Worm (Caenorhabditis elegans) whole organism, L2 larva: ENCODE results near the gene F54F2.6.
A peak's percentile ranks its signal among the peaks of the same experiment; 100 is the strongest.

Experiments
- C34F6.9 ChIP-seq: fragments of 150-350 bp; optimal IDR thresholded peaks from 2 replicates; lab custom pipeline; 2014; ENCODE audit warnings: missing biosample characterization, missing genetic modification characterization
- F13H6.1 ChIP-seq: sonication (generic microtip); optimal IDR thresholded peaks from 2 replicates; lab custom pipeline; 2016; ENCODE audit warnings: missing genetic modification characterization, missing compliant biosample characterization
- R02D3.7 ChIP-seq: fragments of 150-350 bp; optimal IDR thresholded peaks from 2 replicates; lab custom pipeline; 2014; ENCODE audit warnings: missing biosample characterization, missing genetic modification characterization
- Y55F3AM.14 ChIP-seq: fragments of 200-800 bp; sonication (Bioruptor generic); optimal IDR thresholded peaks from 2 replicates; lab custom pipeline; 2018; ENCODE audit warnings: mild to moderate bottlenecking, missing genetic modification characterization, missing compliant biosample characterization
- ZK546.5 ChIP-seq: sonication (generic microtip); optimal IDR thresholded peaks from 2 replicates; lab custom pipeline; 2017; ENCODE audit warnings: missing biosample characterization, missing genetic modification characterization
- alr-1 ChIP-seq: fragments of 150-350 bp; optimal IDR thresholded peaks from 2 replicates; lab custom pipeline; 2014; ENCODE audit warnings: missing biosample characterization, missing genetic modification characterization
- aly-2 ChIP-seq: fragments of 150-350 bp; optimal IDR thresholded peaks from 2 replicates; lab custom pipeline; 2014; ENCODE audit warnings: missing biosample characterization, missing genetic modification characterization
- ama-1 ChIP-seq: fragments of 150-350 bp; optimal IDR thresholded peaks from 2 replicates; lab custom pipeline; 2018; ENCODE audit warnings: inconsistent platforms
- blmp-1 ChIP-seq: sonication (generic microtip); optimal IDR thresholded peaks from 2 replicates; lab custom pipeline; 2017; ENCODE audit warnings: missing genetic modification characterization, mild to moderate bottlenecking, missing compliant biosample characterization, antibody characterized with exemption, moderate library complexity; ENCODE audit not compliant: insufficient read depth
- ceh-16 ChIP-seq: fragments of 150-350 bp; optimal IDR thresholded peaks from 2 replicates; lab custom pipeline; 2014; ENCODE audit warnings: missing biosample characterization, missing genetic modification characterization
- ceh-82 ChIP-seq: fragments of 150-350 bp; optimal IDR thresholded peaks from 2 replicates; lab custom pipeline; 2014; ENCODE audit warnings: missing biosample characterization, missing genetic modification characterization
- crh-2 ChIP-seq: sonication (generic microtip); optimal IDR thresholded peaks from 2 replicates; lab custom pipeline; 2017; ENCODE audit warnings: missing biosample characterization, missing genetic modification characterization
- dmd-4 ChIP-seq: sonication (generic microtip); optimal IDR thresholded peaks from 2 replicates; lab custom pipeline; 2017; ENCODE audit warnings: missing biosample characterization, missing genetic modification characterization
- egl-27 ChIP-seq: sonication (generic microtip); optimal IDR thresholded peaks from 3 replicates; lab custom pipeline; 2017; ENCODE audit warnings: missing biosample characterization, missing genetic modification reagents, missing genetic modification characterization
- elt-1 ChIP-seq: fragments of 150-350 bp; optimal IDR thresholded peaks from 2 replicates; lab custom pipeline; 2014; ENCODE audit warnings: missing biosample characterization, missing genetic modification characterization
- elt-3 ChIP-seq: sonication (generic microtip); optimal IDR thresholded peaks from 2 replicates; lab custom pipeline; 2017; ENCODE audit warnings: missing biosample characterization, missing genetic modification characterization
- fos-1 ChIP-seq: fragments of 150-350 bp; optimal IDR thresholded peaks from 2 replicates; lab custom pipeline; 2014; ENCODE audit warnings: missing biosample characterization, missing genetic modification characterization
- gmeb-1 ChIP-seq: fragments of 150-350 bp; optimal IDR thresholded peaks from 2 replicates; lab custom pipeline; 2014; ENCODE audit warnings: missing biosample characterization, missing genetic modification characterization
- lin-11 ChIP-seq: fragments of 150-350 bp; sonication (generic microtip); optimal IDR thresholded peaks from 2 replicates; lab custom pipeline; 2014; ENCODE audit warnings: missing biosample characterization, missing genetic modification characterization, inconsistent platforms, mixed read lengths
- lin-13 ChIP-seq: fragments of 150-350 bp; optimal IDR thresholded peaks from 2 replicates; lab custom pipeline; 2014; ENCODE audit warnings: missing biosample characterization, missing genetic modification reagents, missing genetic modification characterization
- lin-39 ChIP-seq: fragments of 150-350 bp; optimal IDR thresholded peaks from 2 replicates; lab custom pipeline; 2014; ENCODE audit warnings: missing biosample characterization, missing genetic modification reagents, missing genetic modification characterization
- lsy-2 ChIP-seq, 2 experiments: fragments of 150-350 bp in 1 of 2; sonication (generic microtip) in 1 of 2; optimal IDR thresholded peaks; 2 replicates each; lab custom pipeline; 2014 to 2017; ENCODE audit warnings: missing biosample characterization in 2 of 2, missing genetic modification characterization in 2 of 2
- mab-5 ChIP-seq: fragments of 150-350 bp; optimal IDR thresholded peaks from 2 replicates; lab custom pipeline; 2014; ENCODE audit warnings: missing biosample characterization, missing genetic modification characterization
- mbf-1 ChIP-seq: sonication (generic microtip); optimal IDR thresholded peaks from 2 replicates; lab custom pipeline; 2017; ENCODE audit warnings: missing biosample characterization, missing genetic modification characterization
- mdl-1 ChIP-seq, 2 experiments: fragments of 150-350 bp in 1 of 2; sonication (generic microtip) in 1 of 2; optimal IDR thresholded peaks; 2 replicates each; lab custom pipeline; 2017; ENCODE audit warnings: missing biosample characterization in 2 of 2, missing genetic modification characterization in 2 of 2
- nhr-10 ChIP-seq: sonication (generic microtip); optimal IDR thresholded peaks from 2 replicates; lab custom pipeline; 2017; ENCODE audit warnings: missing biosample characterization, missing genetic modification characterization
- nhr-11 ChIP-seq: fragments of 150-350 bp; optimal IDR thresholded peaks from 2 replicates; lab custom pipeline; 2014; ENCODE audit warnings: missing biosample characterization, missing genetic modification characterization
- nhr-12 ChIP-seq: fragments of 150-350 bp; optimal IDR thresholded peaks from 2 replicates; lab custom pipeline; 2014; ENCODE audit warnings: missing biosample characterization, missing genetic modification characterization
- nhr-129 ChIP-seq: fragments of 150-350 bp; optimal IDR thresholded peaks from 2 replicates; lab custom pipeline; 2014; ENCODE audit warnings: missing biosample characterization, missing genetic modification characterization
- nhr-21 ChIP-seq: fragments of 150-350 bp; optimal IDR thresholded peaks from 2 replicates; lab custom pipeline; 2014; ENCODE audit warnings: missing biosample characterization, missing genetic modification characterization
- nhr-23 ChIP-seq: fragments of 150-350 bp; optimal IDR thresholded peaks from 2 replicates; lab custom pipeline; 2014; ENCODE audit warnings: missing biosample characterization, missing genetic modification reagents, missing genetic modification characterization
- nhr-237 ChIP-seq: fragments of 150-350 bp; optimal IDR thresholded peaks from 2 replicates; lab custom pipeline; 2014; ENCODE audit warnings: missing biosample characterization, missing genetic modification characterization
- nhr-25 ChIP-seq: fragments of 150-350 bp; sonication (generic microtip); optimal IDR thresholded peaks from 3 replicates; lab custom pipeline; 2014; ENCODE audit warnings: missing biosample characterization, missing genetic modification characterization
- nhr-6 ChIP-seq: fragments of 150-350 bp; optimal IDR thresholded peaks from 2 replicates; lab custom pipeline; 2014; ENCODE audit warnings: missing biosample characterization, missing genetic modification characterization
- nhr-77 ChIP-seq: fragments of 150-350 bp; optimal IDR thresholded peaks from 2 replicates; lab custom pipeline; 2014; ENCODE audit warnings: missing biosample characterization, missing genetic modification characterization
- peb-1 ChIP-seq: fragments of 150-350 bp; optimal IDR thresholded peaks from 2 replicates; lab custom pipeline; 2014; ENCODE audit warnings: missing biosample characterization, missing genetic modification characterization
- sem-4 ChIP-seq: fragments of 150-350 bp; optimal IDR thresholded peaks from 2 replicates; lab custom pipeline; 2014; ENCODE audit warnings: missing biosample characterization, missing genetic modification reagents, missing genetic modification characterization
- skn-1 ChIP-seq: sonication (generic microtip); optimal IDR thresholded peaks from 2 replicates; lab custom pipeline; 2017; ENCODE audit warnings: missing biosample characterization, missing genetic modification characterization
- sma-3 ChIP-seq: sonication (generic microtip); optimal IDR thresholded peaks from 2 replicates; lab custom pipeline; 2016; ENCODE audit warnings: missing genetic modification reagents, missing genetic modification characterization, missing compliant biosample characterization
- sma-9 ChIP-seq, 2 experiments: fragments of 150-350 bp in 1 of 2; sonication (generic microtip) in 1 of 2; optimal IDR thresholded peaks; 2 replicates each; lab custom pipeline; 2014 to 2016; ENCODE audit warnings: missing genetic modification characterization in 2 of 2, mild to moderate bottlenecking in 1 of 2, missing biosample characterization in 1 of 2, missing compliant biosample characterization in 1 of 2, missing genetic modification reagents in 1 of 2, moderate library complexity in 1 of 2
- snpc-4 ChIP-seq: fragments of 150-350 bp; optimal IDR thresholded peaks from 2 replicates; lab custom pipeline; 2014; ENCODE audit warnings: missing biosample characterization, missing genetic modification characterization
- unc-39 ChIP-seq: fragments of 150-350 bp; optimal IDR thresholded peaks from 2 replicates; lab custom pipeline; 2014; ENCODE audit warnings: missing biosample characterization, missing genetic modification characterization
- unc-55 ChIP-seq: fragments of 150-350 bp; sonication (generic microtip); optimal IDR thresholded peaks from 3 replicates; lab custom pipeline; 2014; ENCODE audit warnings: missing biosample characterization, missing genetic modification reagents, missing genetic modification characterization
- unc-62 ChIP-seq: fragments of 150-350 bp; optimal IDR thresholded peaks from 2 replicates; lab custom pipeline; 2014; ENCODE audit warnings: missing biosample characterization, missing genetic modification reagents, missing genetic modification characterization
- zag-1 ChIP-seq: fragments of 150-350 bp; optimal IDR thresholded peaks from 2 replicates; lab custom pipeline; 2014; ENCODE audit warnings: missing biosample characterization, missing genetic modification characterization
- ztf-1 ChIP-seq: fragments of 200-800 bp; sonication (Bioruptor generic); conservative IDR thresholded peaks from 2 replicates; pipeline ENCODE4 v1.3.6; 2022; ENCODE audit warnings: missing genetic modification characterization, missing compliant biosample characterization
- ztf-11 ChIP-seq: sonication (generic microtip); optimal IDR thresholded peaks from 2 replicates; lab custom pipeline; 2017; ENCODE audit warnings: missing biosample characterization, missing genetic modification characterization
- ztf-4 ChIP-seq: fragments of 150-350 bp; optimal IDR thresholded peaks from 2 replicates; lab custom pipeline; 2014; ENCODE audit warnings: missing biosample characterization, missing genetic modification characterization

The F54F2.6 gene

ce11 chrIII:8801864-8802818, 1.6 kb upstream of the F54F2.6 start:
- TF ChIP-seq sma-3 (GFP tag; lab: Kevin White, UChicago) (peak; percentile 96), C34F6.9 (tag; lab: Kevin White, UChicago) (peak; percentile 99), F13H6.1 (tag; lab: Kevin White, UChicago) (peak; percentile 100), unc-62 (peak; percentile 86), ceh-82 (tag; lab: Kevin White, UChicago) (peak; percentile 71), sma-9 (GFP tag; optimal IDR thresholded peaks at IDR 0.05; lab: Kevin White, UChicago) (peak; percentile 98), sma-9 (tag; optimal IDR thresholded peaks at IDR 0.05; lab: Kevin White, UChicago) (peak; percentile 85), R02D3.7 (tag; lab: Kevin White, UChicago) (no peak), unc-39 (no peak), nhr-11 (no peak), nhr-21 (peak; percentile 95), peb-1 (tag; lab: Kevin White, UChicago) (no peak), nhr-129 (peak; percentile 99), dmd-4 (tag; lab: Kevin White, UChicago) (no peak), ama-1 (lab: Kevin White, UChicago) (peak; percentile 76), skn-1 (tag; lab: Kevin White, UChicago) (no peak), blmp-1 (tag; lab: Kevin White, UChicago) (peak; percentile 57), alr-1 (peak; percentile 99), ztf-1 (GFP tag; lab: Robert Waterston, UW) (no peak), snpc-4 (tag; lab: Kevin White, UChicago) (peak; percentile 85), nhr-25 (tag; lab: Kevin White, UChicago) (peak; percentile 98), nhr-12 (tag; lab: Kevin White, UChicago) (no peak), lin-11 (tag; lab: Kevin White, UChicago) (peak; percentile 92), nhr-77 (tag; lab: Kevin White, UChicago) (peak; percentile 83), aly-2 (tag; lab: Kevin White, UChicago) (no peak), ZK546.5 (tag; lab: Kevin White, UChicago) (peak; percentile 45), egl-27 (peak; percentile 99), crh-2 (tag; lab: Kevin White, UChicago) (peak; percentile 99), lin-39 (tag; lab: Kevin White, UChicago) (peak; percentile 92), lsy-2 (tag; optimal IDR thresholded peaks at IDR 0.05; lab: Kevin White, UChicago) (peak; percentile 77 to 95), fos-1 (tag; lab: Kevin White, UChicago) (peak; percentile 95), nhr-23 (no peak), Y55F3AM.14 (peak; percentile 92), nhr-6 (tag; lab: Kevin White, UChicago) (peak; percentile 97), ztf-4 (tag; lab: Kevin White, UChicago) (peak; percentile 96), mdl-1 (tag; optimal IDR thresholded peaks at IDR 0.05; lab: Kevin White, UChicago) (peak; percentile 87 to 95), elt-1 (tag; lab: Kevin White, UChicago) (no peak), nhr-10 (tag; lab: Kevin White, UChicago) (no peak), zag-1 (tag; lab: Kevin White, UChicago) (peak; percentile 93), mab-5 (tag; lab: Kevin White, UChicago) (peak; percentile 38), elt-3 (no peak), lin-13 (GFP tag; lab: Kevin White, UChicago) (peak; percentile 83), ceh-16 (tag; lab: Kevin White, UChicago) (peak; percentile 90), unc-55 (GFP tag; lab: Kevin White, UChicago) (peak; percentile 97), ztf-11 (tag; lab: Kevin White, UChicago) (peak; percentile 42), mbf-1 (tag; lab: Kevin White, UChicago) (no peak), sem-4 (tag; lab: Kevin White, UChicago) (peak; percentile 96), gmeb-1 (tag; lab: Kevin White, UChicago) (peak; percentile 81), nhr-237 (tag; lab: Kevin White, UChicago) (peak; percentile 80)
